Worm (Caenorhabditis elegans): Measurements from ENCODE around the gene ztf-29.

DNA sequence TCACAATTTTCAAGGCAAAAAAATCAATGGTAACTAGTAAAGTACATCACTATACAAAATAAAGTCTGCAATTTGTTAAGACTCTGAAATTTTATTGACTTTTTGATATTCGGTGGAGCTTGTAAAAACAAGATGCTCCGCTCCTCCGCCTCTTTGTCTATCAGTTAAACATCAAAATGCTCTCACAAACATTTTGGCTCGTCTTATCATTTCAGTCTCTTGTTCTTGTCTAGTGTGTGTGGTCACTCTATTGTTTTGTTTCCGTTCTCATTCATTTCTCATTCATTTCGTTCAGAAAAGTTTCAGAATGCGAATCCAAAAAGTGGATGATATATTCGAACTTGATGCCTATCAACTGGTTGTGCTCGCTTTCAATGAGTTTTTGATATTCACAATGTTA is 12.9 kb upstream of the ztf-29 start, which contains the start of gene Y66D12A.13:
- no peak for TF ChIP-seq ZK546.5 (tag; optimal IDR thresholded peaks at IDR 0.05)
- no peak for TF ChIP-seq lin-13 (GFP tag; optimal IDR thresholded peaks at IDR 0.05)
- TF ChIP-seq nhr-11 (tag; optimal IDR thresholded peaks at IDR 0.05), result no peak
- TF ChIP-seq alr-1 (tag; optimal IDR thresholded peaks at IDR 0.05), result no peak
- no peak for TF ChIP-seq unc-62 (GFP tag; optimal IDR thresholded peaks at IDR 0.05)
- TF ChIP-seq blmp-1 (tag; optimal IDR thresholded peaks at IDR 0.05; ENCODE audit: insufficient read depth), result no peak
- TF ChIP-seq Y55F3AM.14 (GFP tag; optimal IDR thresholded peaks at IDR 0.05), result no peak
- no peak for TF ChIP-seq zag-1 (tag; optimal IDR thresholded peaks at IDR 0.05)
- TF ChIP-seq snpc-4 (tag; optimal IDR thresholded peaks at IDR 0.05), result no peak
- TF ChIP-seq sma-9 (GFP tag; optimal IDR thresholded peaks at IDR 0.05), result no peak
- no peak for TF ChIP-seq sma-9 (tag; optimal IDR thresholded peaks at IDR 0.05)
- TF ChIP-seq ztf-11 (tag; optimal IDR thresholded peaks at IDR 0.05), result no peak
- TF ChIP-seq fos-1 (tag; optimal IDR thresholded peaks at IDR 0.05), result peak; percentile 3
- TF ChIP-seq ama-1 (optimal IDR thresholded peaks at IDR 0.05), result no peak
- TF ChIP-seq nhr-237 (tag; optimal IDR thresholded peaks at IDR 0.05), result no peak

All from whole organism, L2 larva.